Worm (Caenorhabditis elegans) whole organism, young adult: ENCODE measurements around the gene plpp-1.3.
A peak's percentile ranks its signal among the peaks of the same experiment; 100 is the strongest.

Experiments
- B0261.1 ChIP-seq: sonication (generic microtip); optimal IDR thresholded peaks from 2 replicates; lab custom pipeline; 2016; ENCODE audit warnings: mild to moderate bottlenecking, missing genetic modification characterization, moderate library complexity, missing compliant biosample characterization
- C17E4.6 ChIP-seq: fragments of 200-800 bp; sonication (Bioruptor generic); IDR thresholded peaks from 2 replicates; pipeline ENCODE4 v1.3.6; 2022; ENCODE audit warnings: missing genetic modification reagents, missing genetic modification characterization, missing compliant biosample characterization
- F10E7.11 ChIP-seq: sonication (generic microtip); optimal IDR thresholded peaks from 2 replicates; lab custom pipeline; 2017; ENCODE audit warnings: mild to moderate bottlenecking, missing genetic modification characterization, moderate library complexity, missing compliant biosample characterization
- F37B4.10 ChIP-seq: fragments of 200-800 bp; sonication (Bioruptor generic); IDR thresholded peaks from 2 replicates; pipeline ENCODE4 v1.3.6; 2022; ENCODE audit warnings: missing genetic modification characterization, missing compliant biosample characterization
- F39B2.1 ChIP-seq: fragments of 200-800 bp; sonication (Bioruptor generic); IDR thresholded peaks from 2 replicates; pipeline ENCODE4 v1.3.6; 2022; ENCODE audit warnings: missing genetic modification reagents, missing genetic modification characterization, missing compliant biosample characterization
- F55B11.4 ChIP-seq: sonication (generic microtip); optimal IDR thresholded peaks from 2 replicates; lab custom pipeline; 2016; ENCODE audit warnings: missing compliant biosample characterization, missing genetic modification characterization, borderline replicate concordance; ENCODE audit not compliant: insufficient read depth
- K12H6.12 ChIP-seq: fragments of 200-800 bp; sonication (Bioruptor generic); optimal IDR thresholded peaks from 2 replicates; lab custom pipeline; 2018; ENCODE audit warnings: mild to moderate bottlenecking, missing genetic modification characterization, missing compliant biosample characterization
- Y56A3A.18 ChIP-seq: fragments of 200-800 bp; sonication (Bioruptor generic); IDR thresholded peaks from 2 replicates; pipeline ENCODE4 v1.3.6; 2022; ENCODE audit warnings: missing genetic modification reagents, missing genetic modification characterization, missing compliant biosample characterization
- ama-1 ChIP-seq, 3 experiments: fragments of 150-350 bp in 1 of 3; sonication (generic microtip) in 2 of 3; optimal IDR thresholded peaks; 2 replicates each; lab custom pipeline; 2014 to 2018; ENCODE audit warnings: missing biosample characterization in 2 of 3, missing genetic modification characterization in 2 of 3, missing genetic modification reagents in 2 of 3
- aptf-3 ChIP-seq: fragments of 200-800 bp; sonication (Bioruptor generic); IDR thresholded peaks from 2 replicates; pipeline ENCODE4 v1.3.6; 2022; ENCODE audit warnings: missing genetic modification characterization, missing compliant biosample characterization
- atf-7 ChIP-seq: sonication (generic microtip); optimal IDR thresholded peaks from 2 replicates; lab custom pipeline; 2017; ENCODE audit warnings: mild to moderate bottlenecking, missing genetic modification characterization, missing compliant biosample characterization
- attf-3 ChIP-seq: fragments of 200-800 bp; sonication (Bioruptor generic); conservative IDR thresholded peaks from 2 replicates; pipeline ENCODE4 v1.3.6; 2022; ENCODE audit warnings: missing genetic modification reagents, missing genetic modification characterization, missing compliant biosample characterization
- attf-5 ChIP-seq: fragments of 200-800 bp; sonication (Bioruptor generic); optimal IDR thresholded peaks from 2 replicates; lab custom pipeline; 2018; ENCODE audit warnings: mild to moderate bottlenecking, missing genetic modification characterization, missing compliant biosample characterization
- attf-6 ChIP-seq: fragments of 200-800 bp; sonication (Bioruptor generic); IDR thresholded peaks from 2 replicates; pipeline ENCODE4 v1.3.6; 2022; ENCODE audit warnings: missing genetic modification reagents, missing genetic modification characterization, missing compliant biosample characterization
- cebp-1 ChIP-seq, 2 experiments: fragments of 200-800 bp in 1 of 2; sonication (Bioruptor generic) in 1 of 2; sonication (generic microtip) in 1 of 2; IDR thresholded peaks in 1 of 2; optimal IDR thresholded peaks in 1 of 2; 2 replicates each; pipeline versions ENCODE4 v1.3.6 to Lab custom; 2017 to 2022; ENCODE audit warnings: missing compliant biosample characterization in 2 of 2, missing genetic modification characterization in 2 of 2, mild to moderate bottlenecking in 1 of 2, missing genetic modification reagents in 1 of 2, moderate library complexity in 1 of 2
- cebp-2 ChIP-seq: fragments of 200-800 bp; sonication (Bioruptor generic); IDR thresholded peaks from 2 replicates; pipeline ENCODE4 v1.3.6; 2022; ENCODE audit warnings: missing genetic modification characterization, missing compliant biosample characterization
- ceh-27 ChIP-seq: fragments of 200-800 bp; sonication (Bioruptor generic); optimal IDR thresholded peaks from 2 replicates; lab custom pipeline; 2018; ENCODE audit warnings: mild to moderate bottlenecking, missing genetic modification characterization, moderate library complexity, missing compliant biosample characterization
- ceh-40 ChIP-seq: fragments of 200-800 bp; sonication (Bioruptor generic); IDR thresholded peaks from 2 replicates; pipeline ENCODE4 v1.3.6; 2022; ENCODE audit warnings: missing genetic modification characterization, missing compliant biosample characterization
- ceh-58 ChIP-seq: fragments of 200-800 bp; sonication (Bioruptor generic); IDR thresholded peaks from 2 replicates; pipeline ENCODE4 v1.3.6; 2022; ENCODE audit warnings: missing genetic modification characterization, missing compliant biosample characterization
- die-1 ChIP-seq: sonication (generic microtip); optimal IDR thresholded peaks from 2 replicates; lab custom pipeline; 2016; ENCODE audit warnings: missing genotype, mild to moderate bottlenecking, missing genetic modification characterization, missing compliant biosample characterization
- dpff-1 ChIP-seq: sonication (generic microtip); optimal IDR thresholded peaks from 2 replicates; lab custom pipeline; 2017; ENCODE audit warnings: mild to moderate bottlenecking, missing genetic modification characterization, missing compliant biosample characterization
- egl-18 ChIP-seq: fragments of 200-800 bp; sonication (Bioruptor generic); IDR thresholded peaks from 2 replicates; pipeline ENCODE4 v1.3.6; 2022; ENCODE audit warnings: missing genetic modification reagents, missing genetic modification characterization, missing compliant biosample characterization
- ekl-4 ChIP-seq: fragments of 200-800 bp; sonication (Bioruptor generic); IDR thresholded peaks from 2 replicates; pipeline ENCODE4 v1.3.6; 2022; ENCODE audit warnings: missing genetic modification reagents, missing genetic modification characterization, missing compliant biosample characterization
- hlh-26 ChIP-seq: fragments of 200-800 bp; sonication (Bioruptor generic); conservative IDR thresholded peaks from 2 replicates; pipeline ENCODE4 v1.3.6; 2022; ENCODE audit warnings: missing genetic modification reagents, missing genetic modification characterization, missing compliant biosample characterization
- hrde-1 ChIP-seq: sonication (generic microtip); optimal IDR thresholded peaks from 2 replicates; lab custom pipeline; 2016; ENCODE audit warnings: missing genetic modification characterization, mild to moderate bottlenecking, missing compliant biosample characterization, moderate library complexity, missing genotype, missing genetic modification reagents, borderline replicate concordance
- lag-1 ChIP-seq: fragments of 200-800 bp; sonication (Bioruptor generic); IDR thresholded peaks from 2 replicates; pipeline ENCODE4 v1.3.6; 2022; ENCODE audit warnings: missing genetic modification reagents, missing genetic modification characterization, missing compliant biosample characterization
- lin-40 ChIP-seq: sonication (generic microtip); optimal IDR thresholded peaks from 2 replicates; lab custom pipeline; 2016; ENCODE audit warnings: missing genetic modification characterization, mild to moderate bottlenecking, missing compliant biosample characterization, missing genotype, missing genetic modification reagents
- lsy-27 ChIP-seq: sonication (generic microtip); optimal IDR thresholded peaks from 2 replicates; lab custom pipeline; 2017; ENCODE audit warnings: missing genetic modification characterization, mild to moderate bottlenecking, missing compliant biosample characterization, antibody characterized with exemption, missing genotype, borderline replicate concordance; ENCODE audit not compliant: insufficient read depth
- madf-3 ChIP-seq: fragments of 200-800 bp; sonication (Bioruptor generic); IDR thresholded peaks from 2 replicates; pipeline ENCODE4 v1.3.6; 2022; ENCODE audit warnings: missing genetic modification reagents, missing genetic modification characterization, missing compliant biosample characterization
- madf-8 ChIP-seq: fragments of 200-800 bp; sonication (Bioruptor generic); conservative IDR thresholded peaks from 2 replicates; pipeline ENCODE4 v1.3.6; 2022; ENCODE audit warnings: missing genetic modification reagents, missing genetic modification characterization, missing compliant biosample characterization
- mcd-1 ChIP-seq: fragments of 200-800 bp; sonication (Bioruptor generic); IDR thresholded peaks from 2 replicates; pipeline ENCODE4 v1.3.6; 2022; ENCODE audit warnings: missing genetic modification reagents, missing genetic modification characterization, missing compliant biosample characterization
- mxl-1 ChIP-seq: sonication (generic microtip); optimal IDR thresholded peaks from 2 replicates; lab custom pipeline; 2016; ENCODE audit warnings: missing genetic modification characterization, missing compliant biosample characterization
- nfya-2 ChIP-seq: fragments of 200-800 bp; sonication (Bioruptor generic); IDR thresholded peaks from 2 replicates; pipeline ENCODE4 v1.3.6; 2022; ENCODE audit warnings: missing genetic modification reagents, missing genetic modification characterization, missing compliant biosample characterization
- rcor-1 ChIP-seq: fragments of 200-800 bp; sonication (Bioruptor generic); IDR thresholded peaks from 2 replicates; pipeline ENCODE4 v1.3.6; 2022; ENCODE audit warnings: missing genetic modification reagents, missing genetic modification characterization, missing compliant biosample characterization
- rec-8 ChIP-seq, 2 experiments: sonication (generic microtip); optimal IDR thresholded peaks; 2 replicates each; lab custom pipeline; 2016; ENCODE audit warnings: mild to moderate bottlenecking in 2 of 2, missing genetic modification characterization in 2 of 2, missing genetic modification reagents in 2 of 2, missing genotype in 2 of 2, missing biosample characterization in 1 of 2, missing compliant biosample characterization in 1 of 2, moderate library complexity in 1 of 2
- repo-1 ChIP-seq: sonication (generic microtip); optimal IDR thresholded peaks from 2 replicates; lab custom pipeline; 2017; ENCODE audit warnings: mild to moderate bottlenecking, missing genetic modification characterization, missing compliant biosample characterization
- sdz-38 ChIP-seq: sonication (generic microtip); optimal IDR thresholded peaks from 2 replicates; lab custom pipeline; 2016; ENCODE audit warnings: missing genotype, missing genetic modification characterization, missing compliant biosample characterization
- snpc-1.3 ChIP-seq: sonication (generic microtip); optimal IDR thresholded peaks from 2 replicates; lab custom pipeline; 2017; ENCODE audit warnings: missing genetic modification characterization, mild to moderate bottlenecking, missing compliant biosample characterization, antibody characterized with exemption, moderate library complexity, missing genotype, missing genetic modification reagents; ENCODE audit not compliant: insufficient read depth
- tbp1 ChIP-seq: fragments of 200-800 bp; sonication (Bioruptor generic); optimal IDR thresholded peaks from 2 replicates; lab custom pipeline; 2018; ENCODE audit warnings: mild to moderate bottlenecking, missing genetic modification characterization, missing compliant biosample characterization
- tbx-9 ChIP-seq: sonication (generic microtip); optimal IDR thresholded peaks from 2 replicates; lab custom pipeline; 2016; ENCODE audit warnings: borderline replicate concordance, missing genetic modification characterization, inconsistent platforms, missing compliant biosample characterization
- xnd-1 ChIP-seq: sonication (generic microtip); optimal IDR thresholded peaks from 2 replicates; lab custom pipeline; 2016; ENCODE audit warnings: missing genotype, missing genetic modification reagents, missing genetic modification characterization, missing compliant biosample characterization
- zfh-2 ChIP-seq: fragments of 200-800 bp; sonication (Bioruptor generic); conservative IDR thresholded peaks from 2 replicates; pipeline ENCODE4 v1.3.6; 2022; ENCODE audit warnings: missing genetic modification reagents, missing genetic modification characterization, missing compliant biosample characterization
- ztf-25 ChIP-seq: fragments of 200-800 bp; sonication (Bioruptor generic); IDR thresholded peaks from 2 replicates; pipeline ENCODE4 v1.3.6; 2022; ENCODE audit warnings: missing genetic modification reagents, missing genetic modification characterization, missing compliant biosample characterization
- ztf-3 ChIP-seq: fragments of 200-800 bp; sonication (Bioruptor generic); optimal IDR thresholded peaks from 2 replicates; lab custom pipeline; 2018; ENCODE audit warnings: mild to moderate bottlenecking, missing genetic modification characterization, missing compliant biosample characterization
- ztf-6 ChIP-seq: fragments of 200-800 bp; sonication (Bioruptor generic); IDR thresholded peaks from 2 replicates; pipeline ENCODE4 v1.3.6; 2022; ENCODE audit warnings: missing genetic modification reagents, missing genetic modification characterization, missing compliant biosample characterization

The plpp-1.3 gene

ce11 chrX:10678081-10678736, 16.9 kb upstream of the plpp-1.3 start (continued):
- TF ChIP-seq nfya-2 (GFP tag; lab: Robert Waterston, UW) (no peak), Y56A3A.18 (GFP tag; lab: Robert Waterston, UW) (no peak), mcd-1 (GFP tag; lab: Robert Waterston, UW) (0 out of 2 replicates have a peak, but pooled peaks have one; percentile 16), ama-1 (optimal IDR thresholded peaks at IDR 0.05; lab: Kevin White, UChicago) (peak; percentile 70), ama-1 (GFP tag; optimal IDR thresholded peaks at IDR 0.05; lab: Kevin White, UChicago) (no peak), snpc-1.3 (tag; lab: Kevin White, UChicago) (no peak), tbx-9 (no peak), aptf-3 (GFP tag; lab: Robert Waterston, UW) (no peak), attf-5 (GFP tag; lab: Kevin White, UChicago) (peak; percentile 35), mxl-1 (tag; lab: Kevin White, UChicago) (no peak), F10E7.11 (tag; lab: Kevin White, UChicago) (no peak), madf-8 (GFP tag; lab: Robert Waterston, UW) (no peak), rec-8 (tag; optimal IDR thresholded peaks at IDR 0.05; lab: Kevin White, UChicago) (no peak), hrde-1 (tag; lab: Kevin White, UChicago) (no peak), dpff-1 (tag; lab: Kevin White, UChicago) (no peak), K12H6.12 (tag; lab: Kevin White, UChicago) (no peak), ceh-27 (GFP tag; lab: Kevin White, UChicago) (peak; percentile 31), ceh-58 (GFP tag; lab: Robert Waterston, UW) (no peak), ceh-40 (GFP tag; lab: Robert Waterston, UW) (no peak), attf-3 (no peak), lsy-27 (tag; lab: Kevin White, UChicago) (no peak), sdz-38 (tag; lab: Kevin White, UChicago) (no peak), ztf-3 (GFP tag; lab: Kevin White, UChicago) (no peak), lag-1 (GFP tag; lab: Robert Waterston, UW) (no peak), F39B2.1 (no peak), cebp-2 (no peak), cebp-1 (GFP tag; IDR thresholded peaks at IDR 0.05; lab: Robert Waterston, UW) (peak; percentile 96), cebp-1 (tag; optimal IDR thresholded peaks at IDR 0.05; lab: Kevin White, UChicago) (peak; percentile 97), repo-1 (no peak), lin-40 (tag; lab: Kevin White, UChicago) (no peak), hlh-26 (GFP tag; lab: Robert Waterston, UW) (no peak), ztf-6 (no peak)

ce11 chrX:10679193-10679592, 15.9 kb upstream of the plpp-1.3 start:
- no peak for TF ChIP-seq egl-18 (GFP tag; lab: Robert Waterston, UW)
- no peak for TF ChIP-seq C17E4.6 (GFP tag; lab: Robert Waterston, UW)
- TF ChIP-seq die-1 (tag; lab: Kevin White, UChicago): no peak
- no peak for TF ChIP-seq rcor-1 (GFP tag; lab: Robert Waterston, UW)
- TF ChIP-seq B0261.1 (tag; lab: Kevin White, UChicago): no peak
- TF ChIP-seq xnd-1 (tag; lab: Kevin White, UChicago): no peak
- TF ChIP-seq hlh-26 (GFP tag; lab: Robert Waterston, UW): no peak
- TF ChIP-seq nfya-2 (GFP tag; lab: Robert Waterston, UW): no peak
- no peak for TF ChIP-seq dpff-1 (tag; lab: Kevin White, UChicago)
- TF ChIP-seq tbp1 (GFP tag; lab: Kevin White, UChicago): peak; percentile 24
- no peak for TF ChIP-seq ztf-6
- TF ChIP-seq F37B4.10 (GFP tag; lab: Robert Waterston, UW): no peak
- TF ChIP-seq madf-3 (GFP tag; lab: Robert Waterston, UW): no peak
- no peak for TF ChIP-seq cebp-1 (GFP tag; IDR thresholded peaks at IDR 0.05; lab: Robert Waterston, UW)
- peak; percentile 54 for TF ChIP-seq cebp-1 (tag; optimal IDR thresholded peaks at IDR 0.05; lab: Kevin White, UChicago)
- TF ChIP-seq attf-6 (GFP tag; lab: Robert Waterston, UW): no peak
- no peak for TF ChIP-seq ztf-25 (GFP tag; lab: Robert Waterston, UW)
- no peak for TF ChIP-seq ama-1 (optimal IDR thresholded peaks at IDR 0.05; lab: Kevin White, UChicago)
- no peak for TF ChIP-seq ama-1 (GFP tag; optimal IDR thresholded peaks at IDR 0.05; lab: Kevin White, UChicago)
- TF ChIP-seq Y56A3A.18 (GFP tag; lab: Robert Waterston, UW): no peak
- TF ChIP-seq atf-7 (tag; lab: Kevin White, UChicago): no peak
- no peak for TF ChIP-seq F55B11.4 (tag; lab: Kevin White, UChicago)
- TF ChIP-seq zfh-2 (GFP tag; lab: Robert Waterston, UW): no peak
- no peak for TF ChIP-seq ekl-4
- TF ChIP-seq repo-1: no peak
